Fruit fly (Drosophila melanogaster): ENCODE data around the gene CG14829.

The CG14829 gene

dm6 chr3L:7190497-7190896 lies 47.4 kb downstream of the CG14829 start:
- no peak for TF ChIP-seq HLHmδ (GFP tag; optimal IDR thresholded peaks at IDR 0.05)
- peak; percentile 36 for TF ChIP-seq Drgx (GFP tag; IDR thresholded peaks at IDR 0.05)

DNA sequence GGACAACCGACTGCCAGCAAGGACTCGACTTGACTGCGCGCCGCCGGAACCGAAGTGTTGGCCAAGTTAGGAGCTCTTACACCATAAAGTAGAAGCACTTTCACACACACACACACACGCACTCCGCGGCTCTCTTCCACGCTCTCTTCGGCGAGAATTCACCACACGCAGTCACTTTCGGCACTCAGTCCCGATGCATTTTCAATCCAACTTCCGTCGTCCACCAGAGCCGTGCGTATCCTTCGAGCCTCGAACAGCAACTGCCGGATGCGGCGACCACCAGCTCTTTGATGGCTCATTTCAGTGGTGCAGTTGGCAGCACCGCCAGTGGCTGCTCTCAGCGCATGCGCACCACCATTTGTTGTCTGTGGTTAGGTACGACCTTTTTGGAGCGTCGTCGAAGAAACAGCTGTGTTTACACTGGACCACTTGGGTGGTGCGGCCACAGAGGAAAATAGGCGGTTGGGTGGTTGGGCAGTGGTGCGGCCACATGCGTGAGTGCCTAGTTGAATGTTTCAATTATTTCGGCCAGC lies 48.2 kb downstream of the CG14829 start, which contains the start of gene Dscam2:
Gene Dscam2, minus strand, starts transcription at position 264 of the 533 bp plus-strand sequence.
- TF ChIP-seq al (GFP tag; IDR thresholded peaks at IDR 0.05), result no peak
- TF ChIP-seq Usf (GFP tag; optimal IDR thresholded peaks at IDR 0.05), result no peak
- peak; percentile 91 for TF ChIP-seq ewg (GFP tag; optimal IDR thresholded peaks at IDR 0.05)
- peak; percentile 62 for TF ChIP-seq CG16779 (GFP tag; IDR thresholded peaks at IDR 0.05)
- no peak for TF ChIP-seq exex (tag; optimal IDR thresholded peaks at IDR 0.05)
- TF ChIP-seq Opbp (GFP tag; IDR thresholded peaks at IDR 0.05; ENCODE audit: partially characterized antibody), result 0 out of 3 replicates have a peak, but pooled peaks have one; percentile 20
- TF ChIP-seq CG3163 (GFP tag; optimal IDR thresholded peaks at IDR 0.05), result peak; percentile 74
- TF ChIP-seq crp (GFP tag; optimal IDR thresholded peaks at IDR 0.05), result peak in 1 of 2 experiments; percentile 14
- TF ChIP-seq CG3847 (GFP tag; IDR thresholded peaks at IDR 0.05), result 0 out of 2 replicates have a peak, but pooled peaks have one; percentile 21
- no peak for TF ChIP-seq jumu (GFP tag; optimal IDR thresholded peaks at IDR 0.05)
- TF ChIP-seq CG10431 (GFP tag; optimal IDR thresholded peaks at IDR 0.05), result no peak
- peak; percentile 25 for TF ChIP-seq Deaf1 (tag; optimal IDR thresholded peaks at IDR 0.05)
- no peak for TF ChIP-seq Bdp1 (GFP tag; optimal IDR thresholded peaks at IDR 0.05)
- no peak for TF ChIP-seq CG3838 (GFP tag; optimal IDR thresholded peaks at IDR 0.05)
- TF ChIP-seq Jarid2 (GFP tag; optimal IDR thresholded peaks at IDR 0.05), result peak; percentile 11
- peak in 1 of 2 experiments; percentile 14 for TF ChIP-seq Trl (optimal IDR thresholded peaks at IDR 0.05)
- no peak for TF ChIP-seq Trl (GFP tag; optimal IDR thresholded peaks at IDR 0.05)
